Fruit fly (Drosophila melanogaster): ENCODE data around the gene CG8607.
A peak's percentile ranks its signal among the peaks of the same experiment; 100 is the strongest.

Gene CG8607

DNA sequence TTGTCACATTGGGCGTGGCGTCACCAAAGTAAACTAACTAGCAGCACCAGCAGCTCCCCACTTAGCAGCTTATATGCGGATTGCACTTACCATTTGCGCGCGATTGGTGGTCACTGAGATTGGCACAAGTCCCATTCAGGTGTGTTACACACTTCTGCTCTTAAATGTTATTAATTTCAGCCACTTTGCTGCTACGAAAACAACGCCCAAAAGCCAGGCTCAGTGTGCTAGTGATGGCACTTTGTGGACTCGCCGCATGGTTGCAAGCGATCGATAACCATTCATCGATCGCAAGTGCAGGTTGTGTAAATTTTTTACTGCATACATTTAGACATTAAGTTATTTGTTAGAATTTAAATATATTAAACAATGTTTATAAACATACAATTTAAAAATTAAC, 15.1 kb downstream of the CG8607 start, which contains the start of the genes wrm1 and wrm2 (continued):
- TF ChIP-seq CG14860 (GFP tag; IDR thresholded peaks at IDR 0.05; ENCODE audit: partially characterized antibody) (peak; percentile 40; the same call in 1 of the 3 replicates), NfI (GFP tag; optimal IDR thresholded peaks at IDR 0.05) (no peak), Dll (GFP tag; IDR thresholded peaks at IDR 0.05; ENCODE audit: partially characterized antibody) (peak; percentile 69; the same call in 3 of the 4 replicates), bbx (GFP tag; IDR thresholded peaks at IDR 0.05; ENCODE audit: partially characterized antibody) (peak; percentile 79), Trl (optimal IDR thresholded peaks at IDR 0.05) (no peak), Trl (GFP tag; optimal IDR thresholded peaks at IDR 0.05) (no peak), CG10979 (tag; optimal IDR thresholded peaks at IDR 0.05) (peak; percentile 7), CG9797 (GFP tag; optimal IDR thresholded peaks at IDR 0.05) (peak; percentile 25), zfh2 (GFP tag; optimal IDR thresholded peaks at IDR 0.05) (no peak), HLH4C (GFP tag; IDR thresholded peaks at IDR 0.05; ENCODE audit: partially characterized antibody) (peak; percentile 53; the same call in 2 of the 3 replicates), ab (GFP tag; optimal IDR thresholded peaks at IDR 0.05) (no peak), CG17829 (tag; optimal IDR thresholded peaks at IDR 0.05) (peak; percentile 22), ara (GFP tag; IDR thresholded peaks at IDR 0.05) (no peak), CG7556 (GFP tag; optimal IDR thresholded peaks at IDR 0.05) (no peak), CG1603 (tag; optimal IDR thresholded peaks at IDR 0.05) (peak; percentile 47), CG10321 (GFP tag; IDR thresholded peaks at IDR 0.05) (no peak), Med (GFP tag) (peak; percentile 84), tio (GFP tag; optimal IDR thresholded peaks at IDR 0.05) (no peak), Dp (GFP tag; optimal IDR thresholded peaks at IDR 0.05) (peak; percentile 34), lola (GFP tag; optimal IDR thresholded peaks at IDR 0.05) (no peak), slp2 (GFP tag; optimal IDR thresholded peaks at IDR 0.05) (no peak), CG16779 (GFP tag; IDR thresholded peaks at IDR 0.05) (no peak), Dip2 (GFP tag; IDR thresholded peaks at IDR 0.05) (no peak), CG4707 (GFP tag; optimal IDR thresholded peaks at IDR 0.05) (no peak), pita (GFP tag; optimal IDR thresholded peaks at IDR 0.05) (no peak), Myb (GFP tag; optimal IDR thresholded peaks at IDR 0.05) (peak; percentile 28), Max (GFP tag; optimal IDR thresholded peaks at IDR 0.05) (peak; percentile 31), mld (GFP tag; IDR thresholded peaks at IDR 0.05; ENCODE audit: partially characterized antibody) (peak; percentile 76; the same call in 2 of the 3 replicates), CG34422 (GFP tag; IDR thresholded peaks at IDR 0.05) (no peak; the same call in 2 of the 3 replicates), nmo (GFP tag; optimal IDR thresholded peaks at IDR 0.05) (peak; percentile 42), CG8089 (GFP tag; optimal IDR thresholded peaks at IDR 0.05) (no peak), CG43689 (GFP tag; IDR thresholded peaks at IDR 0.05) (no peak), Dref (GFP tag; IDR thresholded peaks at IDR 0.05) (peak; percentile 84), CG12071 (GFP tag; optimal IDR thresholded peaks at IDR 0.05) (no peak), Hr3 (GFP tag; optimal IDR thresholded peaks at IDR 0.05) (no peak), CG8290 (GFP tag; optimal IDR thresholded peaks at IDR 0.05) (peak; percentile 38), CG8290 (tag; optimal IDR thresholded peaks at IDR 0.05) (peak in 1 of 2 experiments; percentile 95), aop (GFP tag; IDR thresholded peaks at IDR 0.05) (no peak), CG6254 (GFP tag; optimal IDR thresholded peaks at IDR 0.05) (no peak), Xrp1 (GFP tag; IDR thresholded peaks at IDR 0.05) (0 out of 2 replicates have a peak, but pooled peaks have one; percentile 5), CG12391 (tag; optimal IDR thresholded peaks at IDR 0.05) (peak; percentile 29), phol (tag; optimal IDR thresholded peaks at IDR 0.05) (peak; percentile 6), CG33557 (GFP tag; optimal IDR thresholded peaks at IDR 0.05) (peak; percentile 43), CG11560 (tag; IDR thresholded peaks at IDR 0.05) (no peak), h (optimal IDR thresholded peaks at IDR 0.05) (no peak), Nf-YB (GFP tag; optimal IDR thresholded peaks at IDR 0.05) (peak; percentile 7), Atf-2 (GFP tag; optimal IDR thresholded peaks at IDR 0.05) (no peak), unpg (GFP tag; optimal IDR thresholded peaks at IDR 0.05) (no peak), vvl (GFP tag; IDR thresholded peaks at IDR 0.05) (0 out of 2 replicates have a peak, but pooled peaks have one; percentile 26), CG6654 (GFP tag; optimal IDR thresholded peaks at IDR 0.05) (no peak), CoRest (tag; optimal IDR thresholded peaks at IDR 0.05) (peak; percentile 15)
